Fruit fly (Drosophila melanogaster): ENCODE results near the gene mtm.

The mtm gene

DNA sequence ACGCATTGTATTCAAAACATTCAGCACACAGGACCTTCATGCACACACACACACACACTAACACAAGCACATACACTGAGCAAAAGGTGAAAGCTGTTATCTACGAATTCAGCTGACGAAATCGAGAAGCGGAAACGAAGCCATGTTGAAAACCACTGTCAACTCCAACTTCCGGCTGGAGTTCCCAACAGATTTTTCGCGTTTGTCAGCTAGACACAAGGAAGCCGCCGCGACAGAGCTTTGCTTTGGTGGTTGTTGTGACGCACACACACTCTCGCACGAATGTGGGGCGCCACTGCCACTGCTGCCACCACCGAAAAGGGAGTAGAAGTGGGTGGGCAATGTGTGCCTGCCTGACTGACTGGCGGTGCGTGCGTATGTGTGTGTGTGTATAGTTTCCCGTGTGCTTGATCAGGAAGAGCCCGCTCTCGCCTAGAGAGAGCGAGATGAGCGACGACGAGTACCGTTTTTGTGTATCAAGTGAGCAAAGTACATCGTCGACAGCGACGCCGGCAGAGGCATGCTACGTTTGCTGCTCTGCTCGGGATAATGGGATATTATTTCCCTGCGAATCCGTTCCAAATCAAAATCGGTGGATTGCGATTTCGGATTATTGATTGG, 39.1 kb downstream of the mtm start (continued):
- TF ChIP-seq CG4707 (GFP tag; optimal IDR thresholded peaks at IDR 0.05) (peak; percentile 59), ac (GFP tag; optimal IDR thresholded peaks at IDR 0.05) (peak; percentile 6), slp2 (GFP tag; optimal IDR thresholded peaks at IDR 0.05) (peak; percentile 0), CG15696 (tag; optimal IDR thresholded peaks at IDR 0.05) (peak; percentile 20), CG14050 (GFP tag; IDR thresholded peaks at IDR 0.05) (no peak), Camta (GFP tag; optimal IDR thresholded peaks at IDR 0.05) (no peak), danr (GFP tag; IDR thresholded peaks at IDR 0.05) (no peak), sima (GFP tag; optimal IDR thresholded peaks at IDR 0.05) (no peak), CG7556 (GFP tag; optimal IDR thresholded peaks at IDR 0.05) (peak; percentile 1), Nf-YC (tag; optimal IDR thresholded peaks at IDR 0.05) (peak; percentile 67), CoRest (tag; optimal IDR thresholded peaks at IDR 0.05) (peak; percentile 39), pnt (GFP tag; optimal IDR thresholded peaks at IDR 0.05) (no peak), CG7839 (tag; optimal IDR thresholded peaks at IDR 0.05) (no peak), CG6272 (GFP tag; IDR thresholded peaks at IDR 0.05) (no peak), CG17361 (GFP tag; IDR thresholded peaks at IDR 0.05) (peak; percentile 30; the same call in 1 of the 3 replicates), CG11456 (GFP tag; IDR thresholded peaks at IDR 0.05) (no peak), nom (GFP tag; optimal IDR thresholded peaks at IDR 0.05) (peak; percentile 79), gcm (GFP tag; optimal IDR thresholded peaks at IDR 0.05) (peak; percentile 57), pb (GFP tag; optimal IDR thresholded peaks at IDR 0.05) (peak; percentile 46), CG10431 (GFP tag; optimal IDR thresholded peaks at IDR 0.05) (peak; percentile 80), HmgZ (tag; optimal IDR thresholded peaks at IDR 0.05) (peak; percentile 41), NK7.1 (GFP tag; optimal IDR thresholded peaks at IDR 0.05) (no peak), CG12391 (tag; optimal IDR thresholded peaks at IDR 0.05) (peak; percentile 41), Mrtf (GFP tag; IDR thresholded peaks at IDR 0.05) (no peak), emc (GFP tag; optimal IDR thresholded peaks at IDR 0.05) (no peak), vfl (GFP tag; optimal IDR thresholded peaks at IDR 0.05) (no peak), CG12769 (tag; optimal IDR thresholded peaks at IDR 0.05) (no peak), CG7987 (GFP tag; optimal IDR thresholded peaks at IDR 0.05) (peak; percentile 66), sqz (GFP tag; optimal IDR thresholded peaks at IDR 0.05) (peak; percentile 45), CG9215 (GFP tag; IDR thresholded peaks at IDR 0.05) (no peak), Oli (tag; optimal IDR thresholded peaks at IDR 0.05) (peak; percentile 34), chn (GFP tag; optimal IDR thresholded peaks at IDR 0.05) (no peak), CG4360 (GFP tag; IDR thresholded peaks at IDR 0.05) (peak; percentile 56; the same call in 1 of the 2 replicates), HHEX (GFP tag; optimal IDR thresholded peaks at IDR 0.05) (peak; percentile 77), CG11504 (tag; optimal IDR thresholded peaks at IDR 0.05) (no peak), CG7372 (GFP tag; IDR thresholded peaks at IDR 0.05) (no peak), PHDP (tag; optimal IDR thresholded peaks at IDR 0.05) (peak; percentile 47), Spps (tag; optimal IDR thresholded peaks at IDR 0.05) (peak; percentile 30), Doc2 (GFP tag; IDR thresholded peaks at IDR 0.05) (no peak), jigr1 (GFP tag; IDR thresholded peaks at IDR 0.05) (no peak), Atf6 (GFP tag; IDR thresholded peaks at IDR 0.05) (0 out of 2 replicates have a peak, but pooled peaks have one; percentile 34), luna (GFP tag; optimal IDR thresholded peaks at IDR 0.05) (no peak), org-1 (GFP tag; optimal IDR thresholded peaks at IDR 0.05) (peak; percentile 50), sisA (GFP tag; IDR thresholded peaks at IDR 0.05) (no peak), ranshi (GFP tag; IDR thresholded peaks at IDR 0.05) (peak; percentile 23; the same call in 1 of the 2 replicates), CG9727 (GFP tag; optimal IDR thresholded peaks at IDR 0.05) (peak; percentile 67), h (optimal IDR thresholded peaks at IDR 0.05) (no peak), Hmx (GFP tag; optimal IDR thresholded peaks at IDR 0.05) (no peak), bcd (GFP tag; optimal IDR thresholded peaks at IDR 0.05) (peak; percentile 43), BtbVII (GFP tag; optimal IDR thresholded peaks at IDR 0.05) (peak; percentile 79), CG7786 (GFP tag; optimal IDR thresholded peaks at IDR 0.05) (no peak)

Data from whole organism, embryonic.